Worm (Caenorhabditis elegans): Measurements from ENCODE around the gene tpk-1.
A peak's percentile ranks its signal among the peaks of the same experiment; 100 is the strongest.

Gene tpk-1

DNA sequence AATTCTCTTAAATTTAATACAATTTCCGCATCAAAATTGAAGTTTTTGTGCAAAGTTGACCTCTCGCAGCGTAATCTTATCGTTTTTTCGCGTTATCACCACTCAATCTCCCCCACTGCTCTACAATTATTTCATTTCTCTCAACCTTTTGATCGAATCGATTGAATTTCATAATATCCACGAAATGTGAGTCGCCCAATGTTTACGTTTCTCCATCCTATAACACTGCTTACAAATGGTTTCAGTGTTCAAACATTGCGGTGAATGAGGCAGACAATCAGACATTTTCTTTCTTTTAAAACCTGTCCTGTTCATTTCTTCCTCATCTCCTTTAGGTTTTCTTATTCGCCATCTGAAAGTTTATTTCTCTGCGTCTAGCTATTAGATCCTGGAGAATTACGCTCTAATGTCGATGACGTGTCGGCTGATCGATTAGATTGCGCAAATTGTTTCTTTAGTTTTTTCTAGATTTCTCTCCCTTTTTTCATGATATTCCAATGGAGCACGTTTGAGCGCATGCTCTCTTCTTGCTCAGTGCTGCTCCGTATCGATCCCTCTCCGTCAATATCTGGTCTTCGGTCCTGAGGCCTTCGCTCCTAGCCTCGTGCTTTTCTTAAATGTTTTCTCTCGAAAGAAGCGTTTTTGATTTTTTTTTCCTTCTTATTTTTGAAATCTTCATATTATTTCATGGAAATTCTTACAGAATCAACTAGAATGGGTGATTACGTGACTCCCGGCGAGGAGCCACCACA lies 6.9 kb upstream of the tpk-1 start, which contains the start of gene unc-32:
Gene unc-32 (plus strand): TSS at position 702 of the 752 bp plus-strand sequence.
- TF ChIP-seq lsy-2 (tag; optimal IDR thresholded peaks at IDR 0.05): peak; percentile 8
- peak; percentile 51 for TF ChIP-seq ces-1 (GFP tag; optimal IDR thresholded peaks at IDR 0.05)
- TF ChIP-seq ceh-39 (tag; optimal IDR thresholded peaks at IDR 0.05): peak; percentile 5
- no peak for TF ChIP-seq sem-2 (GFP tag; optimal IDR thresholded peaks at IDR 0.05)
- no peak for TF ChIP-seq hlh-1 (tag; optimal IDR thresholded peaks at IDR 0.05)
- TF ChIP-seq mep-1 (tag; optimal IDR thresholded peaks at IDR 0.05): peak; percentile 21
- peak; percentile 2 for TF ChIP-seq unc-62 (GFP tag; optimal IDR thresholded peaks at IDR 0.05)

DNA sequence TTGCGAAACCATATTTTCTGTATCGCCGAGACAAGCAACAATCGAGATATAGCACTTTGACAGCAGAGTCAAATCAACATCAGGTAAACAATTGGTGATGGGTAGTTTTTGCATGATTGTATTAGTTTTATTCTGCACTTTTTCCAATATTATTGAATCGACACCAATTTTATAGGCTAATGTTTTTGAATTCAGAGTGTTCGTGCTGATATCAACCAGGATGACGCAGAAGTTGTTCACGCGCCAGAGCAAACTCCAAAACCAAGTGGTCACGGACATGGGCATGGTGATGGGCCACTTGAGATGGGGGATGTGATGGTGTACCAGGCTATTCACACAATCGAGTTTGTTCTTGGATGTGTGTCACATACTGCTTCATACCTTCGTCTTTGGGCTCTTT lies 1.8 kb upstream of the tpk-1 start:
- TF ChIP-seq elt-1 (tag; optimal IDR thresholded peaks at IDR 0.05; ENCODE audit: borderline replicate concordance, insufficient read depth) (no peak), blmp-1 (tag; optimal IDR thresholded peaks at IDR 0.05) (no peak), nhr-237 (tag; optimal IDR thresholded peaks at IDR 0.05) (no peak), zip-8 (tag; optimal IDR thresholded peaks at IDR 0.05) (no peak), ham-2 (GFP tag; optimal IDR thresholded peaks at IDR 0.05) (no peak), M03D4.4 (tag; optimal IDR thresholded peaks at IDR 0.05) (no peak), drap-1 (GFP tag; optimal IDR thresholded peaks at IDR 0.05) (no peak), sem-2 (GFP tag; optimal IDR thresholded peaks at IDR 0.05) (no peak), mab-5 (tag; optimal IDR thresholded peaks at IDR 0.05) (no peak), unc-39 (tag; optimal IDR thresholded peaks at IDR 0.05) (no peak), lin-13 (tag; optimal IDR thresholded peaks at IDR 0.05) (no peak), snpc-4 (tag; optimal IDR thresholded peaks at IDR 0.05) (no peak), mls-2 (tag; optimal IDR thresholded peaks at IDR 0.05) (no peak), unc-62 (GFP tag; optimal IDR thresholded peaks at IDR 0.05) (no peak), ceh-39 (tag; optimal IDR thresholded peaks at IDR 0.05) (no peak), ztf-11 (tag; optimal IDR thresholded peaks at IDR 0.05) (no peak), mep-1 (tag; optimal IDR thresholded peaks at IDR 0.05) (no peak)

DNA sequence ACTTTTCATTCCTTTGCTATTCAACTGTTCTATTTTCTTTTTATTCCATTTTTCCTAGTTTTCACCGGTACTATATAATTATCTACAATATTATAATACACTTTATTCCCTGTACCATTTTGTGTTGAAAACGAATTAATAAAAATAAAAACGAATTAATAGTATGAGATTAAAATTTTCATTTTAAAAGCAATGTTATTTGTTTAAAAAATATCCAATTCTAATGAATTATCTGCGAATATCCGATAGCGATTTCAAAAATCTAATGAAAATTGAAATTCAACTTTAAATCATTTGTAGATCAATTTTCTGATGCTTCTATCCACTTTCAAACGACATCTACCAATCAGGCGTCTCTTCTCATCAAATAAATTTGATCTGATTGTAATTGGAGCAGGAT lies 1.5 kb downstream of the tpk-1 start, which contains the start of gene trxr-2:
Gene trxr-2 (plus strand): TSS at position 301 of the 400 bp plus-strand sequence.
- TF ChIP-seq cnd-1 (tag; optimal IDR thresholded peaks at IDR 0.05) (no peak), sptf-1 (tag; optimal IDR thresholded peaks at IDR 0.05) (no peak)

DNA sequence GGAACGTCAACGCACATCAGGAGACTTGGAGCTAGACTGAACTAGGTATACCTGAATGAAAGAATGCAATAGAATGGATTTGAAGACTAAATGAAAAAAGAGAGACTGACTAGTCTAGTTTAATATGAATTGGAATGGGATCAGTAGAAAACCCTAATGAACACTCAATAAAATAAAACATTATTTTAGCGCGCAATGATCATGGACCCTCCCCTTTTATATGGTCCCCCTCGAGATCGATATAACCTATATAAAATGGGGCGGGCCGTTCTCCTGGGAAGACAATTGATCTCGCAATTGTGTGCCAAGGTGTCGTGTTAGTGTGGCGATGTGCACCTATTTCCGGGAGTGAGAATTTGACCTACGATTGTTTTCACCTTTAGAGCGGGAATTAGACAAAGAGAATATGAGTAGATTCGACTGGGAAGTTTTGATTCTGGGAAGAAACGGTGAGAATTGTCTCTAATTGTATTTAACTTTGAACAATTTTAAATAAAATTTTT lies 6.0 kb downstream of the tpk-1 start, which contains the start of gene cdc-25.3:
Gene cdc-25.3 (minus strand): TSS at position 51 of the 503 bp plus-strand sequence.
- TF ChIP-seq lin-13 (tag; optimal IDR thresholded peaks at IDR 0.05): no peak
- no peak for TF ChIP-seq snpc-4 (tag; optimal IDR thresholded peaks at IDR 0.05)
- no peak for TF ChIP-seq ham-2 (GFP tag; optimal IDR thresholded peaks at IDR 0.05)
- TF ChIP-seq flh-1 (GFP tag; optimal IDR thresholded peaks at IDR 0.05): no peak
- no peak for TF ChIP-seq elt-3 (tag; optimal IDR thresholded peaks at IDR 0.05)
- TF ChIP-seq mab-5 (tag; optimal IDR thresholded peaks at IDR 0.05): no peak
- no peak for TF ChIP-seq ceh-39 (tag; optimal IDR thresholded peaks at IDR 0.05)
- TF ChIP-seq bed-3 (GFP tag; optimal IDR thresholded peaks at IDR 0.05): no peak
- TF ChIP-seq blmp-1 (tag; optimal IDR thresholded peaks at IDR 0.05): no peak

DNA sequence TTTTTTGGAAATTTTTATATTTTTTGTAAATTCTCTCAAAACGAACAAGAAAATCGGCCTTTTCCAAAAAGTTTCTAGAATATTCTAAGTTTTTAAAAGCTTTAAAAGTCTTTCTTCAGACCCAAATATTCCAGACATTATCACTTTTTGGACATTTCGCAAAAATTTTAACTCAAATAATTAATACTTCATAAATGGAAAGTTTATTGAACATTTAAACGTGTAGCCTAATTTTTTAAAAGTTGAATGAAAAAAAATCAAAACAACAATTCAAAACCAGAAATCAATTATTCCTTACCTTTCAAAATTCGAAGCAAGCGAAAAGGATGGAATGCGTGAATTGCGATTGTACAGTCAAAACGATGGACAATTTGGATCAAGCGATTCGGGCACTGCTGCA lies 7.8 kb downstream of the tpk-1 start, which contains the start of gene ZK637.15:
Gene ZK637.15 (plus strand): TSS at position 301 of the 400 bp plus-strand sequence.
- TF ChIP-seq lin-32 (GFP tag; optimal IDR thresholded peaks at IDR 0.05): no peak
- no peak for TF ChIP-seq sptf-1 (tag; optimal IDR thresholded peaks at IDR 0.05)
- TF ChIP-seq drap-1 (GFP tag; optimal IDR thresholded peaks at IDR 0.05): no peak
- TF ChIP-seq blmp-1 (tag; optimal IDR thresholded peaks at IDR 0.05): no peak
- TF ChIP-seq bed-3 (GFP tag; optimal IDR thresholded peaks at IDR 0.05): no peak
- TF ChIP-seq ztf-11 (tag; optimal IDR thresholded peaks at IDR 0.05): no peak
- no peak for TF ChIP-seq ceh-83 (GFP tag; optimal IDR thresholded peaks at IDR 0.05)
- no peak for TF ChIP-seq nhr-76 (tag; optimal IDR thresholded peaks at IDR 0.05)
- TF ChIP-seq nhr-12 (tag; optimal IDR thresholded peaks at IDR 0.05): no peak
- TF ChIP-seq zip-8 (tag; optimal IDR thresholded peaks at IDR 0.05): no peak
- TF ChIP-seq lsy-2 (tag; optimal IDR thresholded peaks at IDR 0.05): no peak
- TF ChIP-seq ceh-39 (tag; optimal IDR thresholded peaks at IDR 0.05): no peak
- no peak for TF ChIP-seq ces-1 (GFP tag; optimal IDR thresholded peaks at IDR 0.05)

Data from whole organism, mixed stage, embryonic.